Fruit fly (Drosophila melanogaster): Measurements from ENCODE around the gene tHMG1.

DNA sequence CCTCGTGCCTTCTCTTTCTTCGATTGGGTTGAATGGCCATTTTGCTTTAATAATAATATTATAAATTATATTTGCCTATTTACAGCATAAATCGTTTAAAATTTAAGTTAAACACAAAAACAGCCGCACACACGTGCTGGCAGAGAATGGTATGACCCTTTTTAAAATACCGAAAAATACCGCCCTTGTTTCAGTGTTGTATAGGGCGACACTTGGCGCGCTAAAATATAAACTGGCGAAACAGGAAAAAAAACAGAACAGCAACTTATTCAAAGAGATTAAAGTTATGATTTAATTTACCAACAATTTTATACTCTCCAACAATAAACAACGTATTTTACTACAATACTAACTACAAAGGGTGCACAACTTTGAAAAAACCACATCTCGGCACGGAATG, 45.1 kb upstream of the tHMG1 start, which contains the start of gene CG12499:
- TF ChIP-seq usp (GFP tag; optimal IDR thresholded peaks at IDR 0.05) = no peak
- TF ChIP-seq Hr83 (GFP tag; optimal IDR thresholded peaks at IDR 0.05; ENCODE audit: poor library complexity, severe bottlenecking) = no peak
- no peak for TF ChIP-seq psq (GFP tag; optimal IDR thresholded peaks at IDR 0.05)
- no peak for TF ChIP-seq dmrt93B (GFP tag; optimal IDR thresholded peaks at IDR 0.05)
- TF ChIP-seq dl (GFP tag; optimal IDR thresholded peaks at IDR 0.05; ENCODE audit: insufficient read depth in 1 of 2, partially characterized antibody in 2 of 2) = no peak
- TF ChIP-seq HLH106 (tag; optimal IDR thresholded peaks at IDR 0.05) = no peak
- TF ChIP-seq Myc (optimal IDR thresholded peaks at IDR 0.05) = peak; percentile 19
- TF ChIP-seq OdsH (GFP tag; optimal IDR thresholded peaks at IDR 0.05) = no peak
- TF ChIP-seq Abd-B (GFP tag; optimal IDR thresholded peaks at IDR 0.05) = no peak
